Fruit fly (Drosophila melanogaster) whole organism, embryonic: Measurements from ENCODE around the gene CG13896.

Experiments
- Awh ChIP-seq: fragments of 200-800 bp; sonication (Bioruptor generic); IDR thresholded peaks from 2 replicates; pipeline ENCODE4, ENCODE4 v1.3.6; 2022; ENCODE audit warnings: missing biosample characterization, missing genetic modification characterization
- C15 ChIP-seq: fragments of 200-800 bp; sonication (Bioruptor generic); IDR thresholded peaks from 3 replicates; pipeline ENCODE4 v1.3.6; 2022; ENCODE audit warnings: missing biosample characterization, missing genetic modification characterization
- CG10274 ChIP-seq: fragments of 200-800 bp; sonication (Bioruptor generic); optimal IDR thresholded peaks from 3 replicates; lab custom pipeline; 2017; ENCODE audit warnings: missing biosample characterization, mild to moderate bottlenecking, missing genetic modification characterization
- CG12744 ChIP-seq: fragments of 200-800 bp; sonication (Bioruptor generic); optimal IDR thresholded peaks from 2 replicates; lab custom pipeline; 2016; ENCODE audit warnings: missing biosample characterization, missing genetic modification characterization
- CG14710 ChIP-seq: fragments of 200-800 bp; sonication (Bioruptor generic); optimal IDR thresholded peaks from 3 replicates; lab custom pipeline; 2019; ENCODE audit warnings: missing biosample characterization, mild to moderate bottlenecking, missing genetic modification characterization, moderate library complexity
- CG16813 ChIP-seq: fragments of 200-800 bp; sonication (Bioruptor generic); IDR thresholded peaks from 3 replicates; pipeline ENCODE4 v1.3.6; 2022; ENCODE audit warnings: missing biosample characterization, missing genetic modification characterization; ENCODE audit not compliant: partially characterized antibody
- CG17361 ChIP-seq: fragments of 200-800 bp; sonication (Bioruptor generic); IDR thresholded peaks from 3 replicates; pipeline ENCODE4 v1.3.6; 2022; ENCODE audit warnings: missing biosample characterization, missing genetic modification characterization
- CG18619 ChIP-seq: fragments of 200-800 bp; sonication (Bioruptor generic); optimal IDR thresholded peaks from 3 replicates; lab custom pipeline; 2017; ENCODE audit warnings: missing biosample characterization, mild to moderate bottlenecking, missing genetic modification characterization
- CG18764 ChIP-seq: fragments of 200-800 bp; sonication (Bioruptor generic); optimal IDR thresholded peaks from 3 replicates; lab custom pipeline; 2016; ENCODE audit warnings: missing biosample characterization, missing genetic modification characterization
- CG2129 ChIP-seq: fragments of 200-800 bp; sonication (Bioruptor generic); IDR thresholded peaks from 2 replicates; pipeline ENCODE4 v1.3.6; 2022; ENCODE audit warnings: missing biosample characterization, missing genetic modification characterization; ENCODE audit not compliant: partially characterized antibody
- CG30431 ChIP-seq: fragments of 200-800 bp; sonication (Bioruptor generic); optimal IDR thresholded peaks from 2 replicates; lab custom pipeline; 2017; ENCODE audit warnings: missing biosample characterization, missing genetic modification characterization
- CG3838 ChIP-seq: fragments of 200-800 bp; sonication (Bioruptor generic); optimal IDR thresholded peaks from 3 replicates; lab custom pipeline; 2016; ENCODE audit warnings: missing biosample characterization, missing genetic modification characterization
- CG4282 ChIP-seq: fragments of 200-800 bp; sonication (Bioruptor generic); optimal IDR thresholded peaks from 2 replicates; lab custom pipeline; 2016; ENCODE audit warnings: missing biosample characterization, missing genetic modification characterization
- CG6654 ChIP-seq: fragments of 200-800 bp; sonication (Bioruptor generic); optimal IDR thresholded peaks from 2 replicates; lab custom pipeline; 2017; ENCODE audit warnings: missing biosample characterization, mild to moderate bottlenecking, missing genetic modification characterization
- Dad ChIP-seq: fragments of 200-800 bp; sonication (Bioruptor generic); optimal IDR thresholded peaks from 3 replicates; lab custom pipeline; 2016; ENCODE audit warnings: missing biosample characterization, missing genetic modification characterization
- Hr51 ChIP-seq, 2 experiments: fragments of 200-800 bp; sonication (Bioruptor generic); optimal IDR thresholded peaks; 2 replicates in 1 of 2; 3 replicates in 1 of 2; lab custom pipeline; 2016 to 2018; ENCODE audit warnings: missing biosample characterization in 2 of 2, missing genetic modification characterization in 2 of 2, mild to moderate bottlenecking in 1 of 2, moderate library complexity in 1 of 2
- Lhr ChIP-seq: fragments of 200-800 bp; sonication (Bioruptor generic); optimal IDR thresholded peaks from 3 replicates; lab custom pipeline; 2017; ENCODE audit warnings: mild to moderate bottlenecking, missing biosample characterization, missing genetic modification reagents, missing genetic modification characterization
- Mad ChIP-seq: fragments of 200-800 bp; sonication (Bioruptor generic); optimal IDR thresholded peaks from 2 replicates; lab custom pipeline; 2016; ENCODE audit warnings: missing biosample characterization, missing genetic modification characterization
- Neu2 ChIP-seq: fragments of 200-800 bp; sonication (Bioruptor generic); optimal IDR thresholded peaks from 3 replicates; lab custom pipeline; 2016; ENCODE audit warnings: missing biosample characterization, missing genetic modification characterization, borderline replicate concordance
- NfI ChIP-seq: fragments of 200-800 bp; sonication (Bioruptor generic); optimal IDR thresholded peaks from 3 replicates; lab custom pipeline; 2018; ENCODE audit warnings: missing biosample characterization, mild to moderate bottlenecking, missing genetic modification characterization, moderate library complexity
- Opbp ChIP-seq: fragments of 200-800 bp; sonication (Bioruptor generic); IDR thresholded peaks from 3 replicates; pipeline ENCODE4 v1.3.6; 2022; ENCODE audit warnings: missing biosample characterization, missing genetic modification characterization; ENCODE audit not compliant: partially characterized antibody
- PHDP ChIP-seq: fragments of 200-800 bp; sonication (Bioruptor generic); optimal IDR thresholded peaks from 3 replicates; lab custom pipeline; 2018; ENCODE audit warnings: missing biosample characterization, mild to moderate bottlenecking, missing genetic modification characterization, moderate library complexity
- Ssrp ChIP-seq: fragments of 200-800 bp; sonication (Bioruptor generic); optimal IDR thresholded peaks from 2 replicates; lab custom pipeline; 2018; ENCODE audit warnings: missing biosample characterization, mild to moderate bottlenecking, missing genetic modification characterization, moderate library complexity
- Xrp1 ChIP-seq: fragments of 200-800 bp; sonication (Bioruptor generic); IDR thresholded peaks from 2 replicates; pipeline ENCODE4 v1.3.6; 2022; ENCODE audit warnings: missing biosample characterization, missing genetic modification characterization
- YL-1 ChIP-seq: fragments of 200-800 bp; sonication (Bioruptor generic); optimal IDR thresholded peaks from 3 replicates; lab custom pipeline; 2017; ENCODE audit warnings: missing biosample characterization, mild to moderate bottlenecking, missing genetic modification characterization
- az2 ChIP-seq: fragments of 200-800 bp; sonication (Bioruptor generic); optimal IDR thresholded peaks from 3 replicates; lab custom pipeline; 2016; ENCODE audit warnings: missing biosample characterization, missing genetic modification characterization
- bab2 ChIP-seq: fragments of 200-800 bp; sonication (Bioruptor generic); optimal IDR thresholded peaks from 2 replicates; lab custom pipeline; 2016; ENCODE audit warnings: missing biosample characterization, missing genetic modification characterization
- btn ChIP-seq: fragments of 200-800 bp; sonication (Bioruptor generic); optimal IDR thresholded peaks from 2 replicates; lab custom pipeline; 2016; ENCODE audit warnings: missing biosample characterization, missing genetic modification characterization
- chinmo ChIP-seq: fragments of 200-800 bp; sonication (Bioruptor generic); IDR thresholded peaks from 4 replicates; pipeline ENCODE4 v1.3.6; 2022; ENCODE audit warnings: missing biosample characterization, missing genetic modification characterization; ENCODE audit not compliant: partially characterized antibody
- chm ChIP-seq: fragments of 200-800 bp; sonication (Bioruptor generic); IDR thresholded peaks from 2 replicates; pipeline ENCODE4 v1.3.6; 2022; ENCODE audit warnings: missing biosample characterization, missing genetic modification characterization
- crc ChIP-seq: fragments of 200-800 bp; sonication (Bioruptor generic); optimal IDR thresholded peaks from 2 replicates; lab custom pipeline; 2016; ENCODE audit warnings: missing biosample characterization, missing genetic modification characterization
- dm ChIP-seq: fragments of 200-800 bp; sonication (Bioruptor generic); optimal IDR thresholded peaks from 3 replicates; lab custom pipeline; 2016; ENCODE audit warnings: missing biosample characterization, missing genetic modification characterization
- emc ChIP-seq: fragments of 200-800 bp; sonication (Bioruptor generic); optimal IDR thresholded peaks from 2 replicates; lab custom pipeline; 2016; ENCODE audit warnings: missing biosample characterization, missing genetic modification characterization
- eve ChIP-seq, 2 experiments: fragments of >200 bp; optimal IDR thresholded peaks; 2 replicates each; lab custom pipeline; 2017; ENCODE audit warnings: missing biosample characterization in 2 of 2, missing genetic modification characterization in 2 of 2
- fd64A ChIP-seq: fragments of 200-800 bp; sonication (Bioruptor generic); optimal IDR thresholded peaks from 3 replicates; lab custom pipeline; 2018; ENCODE audit warnings: missing biosample characterization, mild to moderate bottlenecking, missing genetic modification characterization
- gfzf ChIP-seq: fragments of 200-800 bp; sonication (Bioruptor generic); optimal IDR thresholded peaks from 2 replicates; lab custom pipeline; 2016; ENCODE audit warnings: missing biosample characterization, mild to moderate bottlenecking, missing genetic modification characterization, moderate library complexity
- jing ChIP-seq: fragments of 200-800 bp; sonication (Bioruptor generic); optimal IDR thresholded peaks from 2 replicates; lab custom pipeline; 2018; ENCODE audit warnings: missing biosample characterization, mild to moderate bottlenecking, missing genetic modification characterization
- jumu ChIP-seq: fragments of 200-800 bp; sonication (Bioruptor generic); optimal IDR thresholded peaks from 3 replicates; lab custom pipeline; 2016; ENCODE audit warnings: missing biosample characterization, missing genetic modification characterization
- ken ChIP-seq: fragments of 200-800 bp; sonication (Bioruptor generic); IDR thresholded peaks from 3 replicates; pipeline ENCODE4 v1.3.6; 2022; ENCODE audit warnings: missing biosample characterization, missing genetic modification characterization
- lilli ChIP-seq: fragments of 200-800 bp; sonication (Bioruptor generic); optimal IDR thresholded peaks from 3 replicates; lab custom pipeline; 2016; ENCODE audit warnings: missing biosample characterization, missing genetic modification characterization
- maf-S ChIP-seq: fragments of 200-800 bp; sonication (Bioruptor generic); optimal IDR thresholded peaks from 2 replicates; lab custom pipeline; 2016; ENCODE audit warnings: missing biosample characterization, missing genetic modification characterization
- nom ChIP-seq: fragments of 200-800 bp; sonication (Bioruptor generic); optimal IDR thresholded peaks from 2 replicates; lab custom pipeline; 2017; ENCODE audit warnings: missing biosample characterization, missing genetic modification characterization, mild to moderate bottlenecking, moderate library complexity, missing genetic modification reagents
- oc ChIP-seq: fragments of 200-800 bp; sonication (Bioruptor generic); optimal IDR thresholded peaks from 2 replicates; lab custom pipeline; 2018; ENCODE audit warnings: missing biosample characterization, mild to moderate bottlenecking, missing genetic modification characterization, moderate library complexity
- org-1 ChIP-seq: fragments of 200-800 bp; sonication (Bioruptor generic); optimal IDR thresholded peaks from 2 replicates; lab custom pipeline; 2017; ENCODE audit warnings: missing biosample characterization, missing genetic modification characterization
- psq ChIP-seq: fragments of 200-800 bp; sonication (Bioruptor generic); optimal IDR thresholded peaks from 2 replicates; lab custom pipeline; 2017; ENCODE audit warnings: missing biosample characterization, missing genetic modification characterization
- sim ChIP-seq: fragments of 200-800 bp; sonication (Bioruptor generic); IDR thresholded peaks from 2 replicates; pipeline ENCODE4 v1.3.6; 2022; ENCODE audit warnings: missing biosample characterization, missing genetic modification characterization
- slbo ChIP-seq: fragments of 200-800 bp; sonication (Bioruptor generic); IDR thresholded peaks from 2 replicates; pipeline ENCODE4 v1.3.6; 2022; ENCODE audit warnings: missing biosample characterization, missing genetic modification characterization
- stc ChIP-seq: fragments of 200-800 bp; sonication (Bioruptor generic); IDR thresholded peaks from 2 replicates; pipeline ENCODE4 v1.3.6; 2022; ENCODE audit warnings: missing biosample characterization, missing genetic modification characterization
- tap ChIP-seq: fragments of 200-800 bp; optimal IDR thresholded peaks from 3 replicates; lab custom pipeline; 2019; ENCODE audit warnings: missing biosample characterization, mild to moderate bottlenecking, missing genetic modification characterization, moderate library complexity
- tin ChIP-seq: fragments of 200-800 bp; sonication (Bioruptor generic); optimal IDR thresholded peaks from 3 replicates; lab custom pipeline; 2016; ENCODE audit warnings: missing biosample characterization, missing genetic modification characterization

CG13896 gene

DNA sequence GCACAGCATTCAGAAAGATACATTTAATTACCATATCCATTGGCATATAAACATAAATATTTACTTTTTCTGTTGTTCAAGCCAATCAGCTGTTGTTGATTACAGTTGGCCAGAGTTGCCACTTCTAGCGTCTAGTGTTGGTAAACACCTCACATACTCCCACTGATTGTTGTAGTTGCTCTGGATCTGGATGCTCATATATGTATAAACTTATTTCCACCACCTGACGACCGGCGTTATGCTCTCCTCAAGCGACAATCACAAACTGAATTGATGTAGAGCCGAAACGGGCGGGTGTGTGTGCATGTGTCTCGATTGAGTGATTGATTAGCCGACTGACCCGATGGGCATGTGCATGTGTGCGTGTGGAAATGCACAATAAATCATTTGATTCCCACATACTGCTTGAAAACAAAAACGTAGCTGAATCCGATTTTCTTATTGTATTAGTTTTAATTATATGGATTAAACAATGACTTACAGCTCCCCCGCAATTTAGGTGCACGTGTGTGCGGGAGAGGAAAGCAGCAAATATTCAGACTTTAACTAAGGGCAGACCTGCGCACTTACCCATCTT, 29.8 kb downstream of the CG13896 start (continued):
- TF ChIP-seq bab2 (peak; percentile 33), dm (GFP tag; lab: Kevin White, UChicago) (peak; percentile 59), org-1 (GFP tag; lab: Kevin White, UChicago) (peak; percentile 32), CG17361 (GFP tag; lab: Robert Waterston, UW) (no peak), az2 (GFP tag; lab: Kevin White, UChicago) (no peak), maf-S (peak; percentile 27), Lhr (GFP tag; lab: Kevin White, UChicago) (peak; percentile 50), Opbp (peak; percentile 46; the same call in 2 of the 3 replicates), lilli (GFP tag; lab: Kevin White, UChicago) (peak; percentile 46), Awh (GFP tag; lab: Robert Waterston, UW) (no peak), Mad (peak; percentile 0), CG14710 (peak; percentile 45), NfI (peak; percentile 53), sim (no peak), CG4282 (GFP tag; lab: Kevin White, UChicago) (peak; percentile 32), emc (GFP tag; lab: Kevin White, UChicago) (no peak), slbo (GFP tag; lab: Robert Waterston, UW) (peak; percentile 47; the same call in 1 of the 2 replicates), CG6654 (GFP tag; lab: Kevin White, UChicago) (no peak), CG16813 (peak; percentile 17; the same call in 1 of the 3 replicates), CG10274 (GFP tag; lab: Kevin White, UChicago) (no peak), eve (GFP tag; optimal IDR thresholded peaks at IDR 0.05; lab: Kevin White, UChicago) (no peak), PHDP (peak; percentile 20), crc (GFP tag; lab: Kevin White, UChicago) (no peak), tin (GFP tag; lab: Kevin White, UChicago) (peak; percentile 44), Dad (GFP tag; lab: Kevin White, UChicago) (peak; percentile 63), tap (tag; lab: Kevin White, UChicago) (peak; percentile 17), oc (tag; lab: Kevin White, UChicago) (peak; percentile 42), CG12744 (GFP tag; lab: Kevin White, UChicago) (no peak), fd64A (GFP tag; lab: Kevin White, UChicago) (no peak), stc (GFP tag; lab: Robert Waterston, UW) (no peak), Ssrp (no peak), CG30431 (GFP tag; lab: Kevin White, UChicago) (no peak), Hr51 (GFP tag; optimal IDR thresholded peaks at IDR 0.05; lab: Kevin White, UChicago) (peak; percentile 26 to 60), CG3838 (GFP tag; lab: Kevin White, UChicago) (peak; percentile 93), Xrp1 (GFP tag; lab: Robert Waterston, UW) (peak; percentile 48; the same call in 1 of the 2 replicates), chm (GFP tag; lab: Robert Waterston, UW) (no peak; the same call in 1 of the 2 replicates), CG2129 (GFP tag; lab: Robert Waterston, UW) (no peak), ken (GFP tag; lab: Robert Waterston, UW) (peak; percentile 51; the same call in 1 of the 3 replicates), nom (peak; percentile 20), psq (peak; percentile 33), jumu (GFP tag; lab: Kevin White, UChicago) (peak; percentile 2), btn (GFP tag; lab: Kevin White, UChicago) (no peak), gfzf (peak; percentile 10), chinmo (peak; percentile 46; the same call in 1 of the 4 replicates), jing (GFP tag; lab: Kevin White, UChicago) (no peak), CG18764 (GFP tag; lab: Kevin White, UChicago) (no peak), CG18619 (peak; percentile 11), C15 (GFP tag; lab: Robert Waterston, UW) (no peak), YL-1 (GFP tag; lab: Kevin White, UChicago) (peak; percentile 63), Neu2 (no peak)
